Fruit fly (Drosophila melanogaster) whole organism, embryonic: ENCODE results near the gene Atg18b.

ENCODE experiments used
- Bteb2 ChIP-seq: fragments of 200-800 bp; sonication (Bioruptor generic); optimal IDR thresholded peaks from 2 replicates; lab custom pipeline; 2016; ENCODE audit warnings: missing biosample characterization, missing genetic modification characterization
- C15 ChIP-seq: fragments of 200-800 bp; sonication (Bioruptor generic); IDR thresholded peaks from 3 replicates; pipeline ENCODE4 v1.3.6; 2022; ENCODE audit warnings: missing biosample characterization, missing genetic modification characterization
- CG1024 ChIP-seq: fragments of 200-800 bp; sonication (Bioruptor generic); IDR thresholded peaks from 2 replicates; pipeline ENCODE4 v1.3.6; 2022; ENCODE audit warnings: missing biosample characterization, missing genetic modification characterization
- CG11247 ChIP-seq: fragments of 200-800 bp; sonication (Bioruptor generic); IDR thresholded peaks from 2 replicates; pipeline ENCODE4 v1.3.6; 2022; ENCODE audit warnings: missing biosample characterization, missing genetic modification characterization
- CG11696 ChIP-seq: fragments of 200-800 bp; sonication (Bioruptor generic); IDR thresholded peaks from 2 replicates; pipeline ENCODE4 v1.3.6; 2022; ENCODE audit warnings: missing biosample characterization, missing genetic modification characterization
- CG11723 ChIP-seq: fragments of 200-800 bp; sonication (Bioruptor generic); optimal IDR thresholded peaks from 2 replicates; lab custom pipeline; 2017; ENCODE audit warnings: missing biosample characterization, mild to moderate bottlenecking, missing genetic modification characterization
- CG12219 ChIP-seq: fragments of 200-800 bp; sonication (Bioruptor generic); optimal IDR thresholded peaks from 3 replicates; lab custom pipeline; 2018; ENCODE audit warnings: missing biosample characterization, mild to moderate bottlenecking, missing genetic modification characterization
- CG12299 ChIP-seq: fragments of 200-800 bp; sonication (Bioruptor generic); optimal IDR thresholded peaks from 2 replicates; lab custom pipeline; 2018; ENCODE audit warnings: missing biosample characterization, mild to moderate bottlenecking, missing genetic modification characterization
- CG13296 ChIP-seq: fragments of 200-800 bp; sonication (Bioruptor generic); optimal IDR thresholded peaks from 3 replicates; lab custom pipeline; 2018; ENCODE audit warnings: missing biosample characterization, mild to moderate bottlenecking, missing genetic modification characterization
- CG13775 ChIP-seq: fragments of 200-800 bp; sonication (Bioruptor generic); optimal IDR thresholded peaks from 3 replicates; lab custom pipeline; 2017; ENCODE audit warnings: missing biosample characterization, mild to moderate bottlenecking, missing genetic modification characterization
- CG14667 ChIP-seq: fragments of 200-800 bp; sonication (Bioruptor generic); IDR thresholded peaks from 2 replicates; pipeline ENCODE4 v1.3.6; 2022; ENCODE audit warnings: missing biosample characterization, missing genetic modification characterization
- CG15011 ChIP-seq: fragments of 200-800 bp; sonication (Bioruptor generic); optimal IDR thresholded peaks from 3 replicates; lab custom pipeline; 2018; ENCODE audit warnings: missing biosample characterization, mild to moderate bottlenecking, missing genetic modification characterization
- CG16779 ChIP-seq: fragments of 200-800 bp; sonication (Bioruptor generic); IDR thresholded peaks from 2 replicates; pipeline ENCODE4 v1.3.6; 2022; ENCODE audit warnings: missing biosample characterization, missing genetic modification characterization
- CG17912 ChIP-seq: fragments of 200-800 bp; sonication (Bioruptor generic); optimal IDR thresholded peaks from 2 replicates; lab custom pipeline; 2018; ENCODE audit warnings: missing biosample characterization, mild to moderate bottlenecking, missing genetic modification characterization
- CG30403 ChIP-seq: fragments of 200-800 bp; sonication (Bioruptor generic); optimal IDR thresholded peaks from 3 replicates; lab custom pipeline; 2016; ENCODE audit warnings: missing biosample characterization, missing genetic modification characterization
- CG33213 ChIP-seq: fragments of 200-800 bp; sonication (Bioruptor generic); optimal IDR thresholded peaks from 3 replicates; lab custom pipeline; 2016; ENCODE audit warnings: missing biosample characterization, missing genetic modification characterization
- CG4328 ChIP-seq: fragments of 200-800 bp; sonication (Bioruptor generic); optimal IDR thresholded peaks from 3 replicates; lab custom pipeline; 2017; ENCODE audit warnings: missing biosample characterization, missing genetic modification reagents, missing genetic modification characterization
- CG4404 ChIP-seq: fragments of 200-800 bp; sonication (Bioruptor generic); IDR thresholded peaks from 2 replicates; pipeline ENCODE4 v1.3.6; 2022; ENCODE audit warnings: missing biosample characterization, missing genetic modification characterization
- CG7786 ChIP-seq: fragments of 200-800 bp; sonication (Bioruptor generic); optimal IDR thresholded peaks from 2 replicates; lab custom pipeline; 2016; ENCODE audit warnings: missing biosample characterization, missing genetic modification characterization
- CTCF ChIP-seq: fragments of 200-800 bp; sonication (Bioruptor generic); optimal IDR thresholded peaks from 2 replicates; lab custom pipeline; 2017; ENCODE audit warnings: missing biosample characterization, mild to moderate bottlenecking, missing genetic modification characterization, moderate library complexity
- Dad ChIP-seq: fragments of 200-800 bp; sonication (Bioruptor generic); optimal IDR thresholded peaks from 3 replicates; lab custom pipeline; 2016; ENCODE audit warnings: missing biosample characterization, missing genetic modification characterization
- Drgx ChIP-seq: fragments of 200-800 bp; sonication (Bioruptor generic); IDR thresholded peaks from 2 replicates; pipeline ENCODE4 v1.3.6; 2022; ENCODE audit warnings: missing biosample characterization, missing genetic modification characterization
- ERR ChIP-seq: fragments of 200-800 bp; sonication (Bioruptor generic); optimal IDR thresholded peaks from 2 replicates; lab custom pipeline; 2016; ENCODE audit warnings: missing biosample characterization, missing genetic modification characterization
- Hmr ChIP-seq: fragments of 200-800 bp; sonication (Bioruptor generic); optimal IDR thresholded peaks from 3 replicates; lab custom pipeline; 2017; ENCODE audit warnings: mild to moderate bottlenecking, missing biosample characterization, missing genetic modification reagents, missing genetic modification characterization
- Hr3 ChIP-seq: fragments of 200-800 bp; sonication (Bioruptor generic); optimal IDR thresholded peaks from 3 replicates; lab custom pipeline; 2016; ENCODE audit warnings: missing biosample characterization, missing genetic modification characterization
- MESR4 ChIP-seq: fragments of 200-800 bp; sonication (Bioruptor generic); optimal IDR thresholded peaks from 2 replicates; lab custom pipeline; 2018; ENCODE audit warnings: missing biosample characterization, mild to moderate bottlenecking, missing genetic modification characterization, moderate library complexity
- Sox100B ChIP-seq: fragments of 200-800 bp; sonication (Bioruptor generic); optimal IDR thresholded peaks from 3 replicates; lab custom pipeline; 2018; ENCODE audit warnings: missing biosample characterization, mild to moderate bottlenecking, missing genetic modification characterization
- TFAM ChIP-seq: fragments of 200-800 bp; sonication (Bioruptor generic); optimal IDR thresholded peaks from 2 replicates; lab custom pipeline; 2017; ENCODE audit warnings: missing biosample characterization, missing genetic modification characterization, inconsistent platforms
- amos ChIP-seq: fragments of 200-800 bp; sonication (Bioruptor generic); IDR thresholded peaks from 2 replicates; pipeline ENCODE4 v1.3.6; 2022; ENCODE audit warnings: missing biosample characterization, missing genetic modification characterization; ENCODE audit not compliant: partially characterized antibody
- bowl ChIP-seq: fragments of 200-800 bp; sonication (Bioruptor generic); IDR thresholded peaks from 2 replicates; pipeline ENCODE4 v1.3.6; 2022; ENCODE audit warnings: missing biosample characterization, missing genetic modification characterization
- chm ChIP-seq: fragments of 200-800 bp; sonication (Bioruptor generic); IDR thresholded peaks from 2 replicates; pipeline ENCODE4 v1.3.6; 2022; ENCODE audit warnings: missing biosample characterization, missing genetic modification characterization
- ci ChIP-seq: fragments of 200-800 bp; sonication (Bioruptor generic); IDR thresholded peaks from 3 replicates; pipeline ENCODE4 v1.3.6; 2022; ENCODE audit warnings: missing biosample characterization, missing genetic modification characterization
- crp ChIP-seq, 2 experiments: fragments of 200-800 bp; sonication (Bioruptor generic); optimal IDR thresholded peaks; 2 replicates in 1 of 2; 3 replicates in 1 of 2; lab custom pipeline; 2017; ENCODE audit warnings: missing biosample characterization in 2 of 2, missing genetic modification characterization in 2 of 2, mild to moderate bottlenecking in 1 of 2, moderate library complexity in 1 of 2
- dati ChIP-seq: fragments of 200-800 bp; sonication (Bioruptor generic); IDR thresholded peaks from 2 replicates; pipeline ENCODE4 v1.3.6; 2022; ENCODE audit warnings: missing biosample characterization, missing genetic modification characterization
- eve ChIP-seq, 2 experiments: fragments of >200 bp; optimal IDR thresholded peaks; 2 replicates each; lab custom pipeline; 2017; ENCODE audit warnings: missing biosample characterization in 2 of 2, missing genetic modification characterization in 2 of 2
- fd3F ChIP-seq: fragments of 200-800 bp; sonication (Bioruptor generic); optimal IDR thresholded peaks from 2 replicates; lab custom pipeline; 2018; ENCODE audit warnings: missing biosample characterization, mild to moderate bottlenecking, missing genetic modification characterization, moderate library complexity
- ftz-f1 ChIP-seq: fragments of 200-800 bp; sonication (Bioruptor generic); optimal IDR thresholded peaks from 2 replicates; lab custom pipeline; 2016; ENCODE audit warnings: missing biosample characterization, missing genetic modification characterization
- grn ChIP-seq: fragments of 200-800 bp; sonication (Bioruptor generic); optimal IDR thresholded peaks from 3 replicates; lab custom pipeline; 2017; ENCODE audit warnings: missing biosample characterization, missing genetic modification characterization
- ham ChIP-seq: fragments of 200-800 bp; sonication (Bioruptor generic); IDR thresholded peaks from 2 replicates; pipeline ENCODE4 v1.3.6; 2022; ENCODE audit warnings: missing biosample characterization, missing genetic modification characterization
- hb ChIP-seq: fragments of 200-800 bp; sonication (Bioruptor generic); IDR thresholded peaks from 3 replicates; pipeline ENCODE4 v1.3.6; 2022; ENCODE audit warnings: missing biosample characterization, missing genetic modification characterization; ENCODE audit not compliant: partially characterized antibody
- insv ChIP-seq, 2 experiments: fragments of 200-800 bp; sonication (Bioruptor generic); optimal IDR thresholded peaks; 3 replicates each; lab custom pipeline; 2016 to 2018; ENCODE audit warnings: missing biosample characterization in 2 of 2, missing genetic modification characterization in 2 of 2
- jigr1 ChIP-seq: fragments of 200-800 bp; sonication (Bioruptor generic); IDR thresholded peaks from 3 replicates; pipeline ENCODE4 v1.3.6; 2022; ENCODE audit warnings: missing biosample characterization, missing genetic modification characterization
- klu ChIP-seq: fragments of 200-800 bp; sonication (Bioruptor generic); IDR thresholded peaks from 2 replicates; pipeline ENCODE4 v1.3.6; 2022; ENCODE audit warnings: missing biosample characterization, missing genetic modification characterization
- lab ChIP-seq: fragments of 200-800 bp; sonication (Bioruptor generic); optimal IDR thresholded peaks from 3 replicates; lab custom pipeline; 2017; ENCODE audit warnings: missing biosample characterization, missing genetic modification characterization, mild to moderate bottlenecking, moderate library complexity, missing genetic modification reagents
- nerfin-2 ChIP-seq: fragments of 200-800 bp; sonication (Bioruptor generic); IDR thresholded peaks from 2 replicates; pipeline ENCODE4 v1.3.6; 2022; ENCODE audit warnings: missing biosample characterization, missing genetic modification characterization; ENCODE audit not compliant: partially characterized antibody
- sna ChIP-seq: fragments of 200-800 bp; sonication (Bioruptor generic); IDR thresholded peaks from 2 replicates; pipeline ENCODE4 v1.3.6; 2022; ENCODE audit warnings: missing biosample characterization, missing genetic modification characterization; ENCODE audit not compliant: partially characterized antibody
- stwl ChIP-seq: fragments of 200-800 bp; sonication (Bioruptor generic); optimal IDR thresholded peaks from 3 replicates; lab custom pipeline; 2018; ENCODE audit warnings: missing biosample characterization, mild to moderate bottlenecking, missing genetic modification characterization, moderate library complexity
- tin ChIP-seq: fragments of 200-800 bp; sonication (Bioruptor generic); optimal IDR thresholded peaks from 3 replicates; lab custom pipeline; 2016; ENCODE audit warnings: missing biosample characterization, missing genetic modification characterization
- vvl ChIP-seq: fragments of 200-800 bp; sonication (Bioruptor generic); IDR thresholded peaks from 2 replicates; pipeline ENCODE4 v1.3.6; 2022; ENCODE audit warnings: missing biosample characterization, missing genetic modification characterization
- wek ChIP-seq: fragments of 200-800 bp; sonication (Bioruptor generic); optimal IDR thresholded peaks from 3 replicates; lab custom pipeline; 2018; ENCODE audit warnings: missing biosample characterization, mild to moderate bottlenecking, missing genetic modification characterization, moderate library complexity
- zen ChIP-seq: fragments of 200-800 bp; sonication (Bioruptor generic); optimal IDR thresholded peaks from 3 replicates; lab custom pipeline; 2018; ENCODE audit warnings: missing biosample characterization, mild to moderate bottlenecking, missing genetic modification characterization, moderate library complexity

The Atg18b gene

dm6 chr2L:21163311-21163842, 57.0 kb downstream of the Atg18b start, which contains the start of gene Noc2 (continued):
- TF ChIP-seq CG7786 (no peak), C15 (GFP tag; lab: Robert Waterston, UW) (no peak), CG12219 (GFP tag; lab: Kevin White, UChicago) (no peak), Dad (no peak), CG4328 (GFP tag; lab: Kevin White, UChicago) (peak; percentile 58), klu (GFP tag; lab: Robert Waterston, UW) (0 out of 2 replicates have a peak, but pooled peaks have one; percentile 27), vvl (GFP tag; lab: Robert Waterston, UW) (peak; percentile 20; the same call in 1 of the 2 replicates), Bteb2 (GFP tag; lab: Kevin White, UChicago) (no peak), bowl (no peak), nerfin-2 (GFP tag; lab: Robert Waterston, UW) (no peak), CG11247 (0 out of 2 replicates have a peak, but pooled peaks have one; percentile 4), stwl (no peak), fd3F (GFP tag; lab: Kevin White, UChicago) (peak; percentile 29), lab (GFP tag; lab: Kevin White, UChicago) (peak; percentile 66), CG11723 (no peak), dati (no peak), ftz-f1 (GFP tag; lab: Kevin White, UChicago) (no peak), grn (GFP tag; lab: Kevin White, UChicago) (no peak), CG12299 (tag; lab: Kevin White, UChicago) (no peak), CG13775 (GFP tag; lab: Kevin White, UChicago) (peak; percentile 60), jigr1 (GFP tag; lab: Robert Waterston, UW) (peak; percentile 47; the same call in 2 of the 3 replicates), zen (tag; lab: Kevin White, UChicago) (peak; percentile 6), hb (GFP tag; lab: Robert Waterston, UW) (no peak), CG13296 (GFP tag; lab: Kevin White, UChicago) (peak; percentile 21), crp (GFP tag; optimal IDR thresholded peaks at IDR 0.05; lab: Kevin White, UChicago) (no peak), sna (GFP tag; lab: Robert Waterston, UW) (no peak), MESR4 (peak; percentile 74), Drgx (no peak; the same call in 1 of the 2 replicates), ERR (no peak), TFAM (GFP tag; lab: Kevin White, UChicago) (no peak), amos (GFP tag; lab: Robert Waterston, UW) (peak; percentile 4; the same call in 1 of the 2 replicates), chm (GFP tag; lab: Robert Waterston, UW) (no peak), tin (GFP tag; lab: Kevin White, UChicago) (peak; percentile 50), CTCF (GFP tag; lab: Kevin White, UChicago) (no peak), ci (0 out of 3 replicates have a peak, but pooled peaks have one; percentile 40), CG16779 (peak; percentile 65), CG14667 (peak; percentile 43), CG33213 (GFP tag; lab: Kevin White, UChicago) (peak; percentile 45), CG4404 (GFP tag; lab: Robert Waterston, UW) (peak; percentile 30; the same call in 1 of the 2 replicates), CG1024 (GFP tag; lab: Robert Waterston, UW) (peak; percentile 60), Hr3 (GFP tag; lab: Kevin White, UChicago) (peak; percentile 72), eve (GFP tag; optimal IDR thresholded peaks at IDR 0.05; lab: Kevin White, UChicago) (no peak), ham (GFP tag; lab: Robert Waterston, UW) (no peak), CG30403 (peak; percentile 63), Hmr (GFP tag; lab: Kevin White, UChicago) (peak; percentile 25), CG11696 (GFP tag; lab: Robert Waterston, UW) (0 out of 2 replicates have a peak, but pooled peaks have one; percentile 39), insv (GFP tag; optimal IDR thresholded peaks at IDR 0.05; lab: Kevin White, UChicago) (no peak), Sox100B (GFP tag; lab: Kevin White, UChicago) (peak; percentile 56), CG15011 (GFP tag; lab: Kevin White, UChicago) (no peak), wek (GFP tag; lab: Kevin White, UChicago) (no peak), CG17912 (GFP tag; lab: Kevin White, UChicago) (no peak)
